Worm (Caenorhabditis elegans) whole organism, late embryonic: ENCODE measurements around the gene F21A3.4.

Experiments used
- F13H6.1 ChIP-seq: sonication (generic microtip); optimal IDR thresholded peaks from 2 replicates; lab custom pipeline; 2016; ENCODE audit warnings: missing genetic modification characterization, missing compliant biosample characterization
- K09A11.1 ChIP-seq: sonication (generic microtip); optimal IDR thresholded peaks from 2 replicates; lab custom pipeline; 2017; ENCODE audit warnings: antibody characterized with exemption, mild to moderate bottlenecking, missing genetic modification characterization, missing compliant biosample characterization; ENCODE audit not compliant: insufficient read depth
- T23F11.4 ChIP-seq: fragments of 200-800 bp; sonication (Bioruptor generic); optimal IDR thresholded peaks from 2 replicates; lab custom pipeline; 2018; ENCODE audit warnings: mild to moderate bottlenecking, missing genetic modification characterization, missing compliant biosample characterization
- ahr-1 ChIP-seq: sonication (generic microtip); optimal IDR thresholded peaks from 2 replicates; lab custom pipeline; 2016; ENCODE audit warnings: missing genetic modification characterization, missing compliant biosample characterization
- ama-1 ChIP-seq: fragments of 150-350 bp; optimal IDR thresholded peaks from 2 replicates; lab custom pipeline; 2014
- ceh-14 ChIP-seq: sonication (generic microtip); optimal IDR thresholded peaks from 2 replicates; lab custom pipeline; 2016; ENCODE audit warnings: missing genotype, missing genetic modification characterization, missing compliant biosample characterization
- ceh-19 ChIP-seq: fragments of 200-800 bp; sonication (Bioruptor generic); optimal IDR thresholded peaks from 2 replicates; lab custom pipeline; 2018; ENCODE audit warnings: mild to moderate bottlenecking, missing genetic modification characterization, missing compliant biosample characterization
- ceh-2 ChIP-seq: sonication (generic microtip); optimal IDR thresholded peaks from 2 replicates; lab custom pipeline; 2016; ENCODE audit warnings: missing genotype, missing genetic modification characterization, missing compliant biosample characterization
- ceh-24 ChIP-seq: sonication (generic microtip); optimal IDR thresholded peaks from 2 replicates; lab custom pipeline; 2016; ENCODE audit warnings: mild to moderate bottlenecking, missing genetic modification characterization, missing compliant biosample characterization
- ceh-31 ChIP-seq: sonication (generic microtip); optimal IDR thresholded peaks from 2 replicates; lab custom pipeline; 2016; ENCODE audit warnings: missing genetic modification characterization, missing compliant biosample characterization
- ceh-45 ChIP-seq: fragments of 200-800 bp; sonication (Bioruptor generic); IDR thresholded peaks from 2 replicates; pipeline ENCODE4 v1.3.6; 2022; ENCODE audit warnings: missing genetic modification reagents, missing genetic modification characterization, missing compliant biosample characterization
- ceh-48 ChIP-seq: sonication (generic microtip); optimal IDR thresholded peaks from 2 replicates; lab custom pipeline; 2016; ENCODE audit warnings: missing genetic modification characterization, inconsistent platforms, missing compliant biosample characterization
- ceh-6 ChIP-seq: fragments of 200-800 bp; sonication (Bioruptor generic); optimal IDR thresholded peaks from 2 replicates; lab custom pipeline; 2018; ENCODE audit warnings: mild to moderate bottlenecking, missing genetic modification characterization, missing compliant biosample characterization
- ceh-9 ChIP-seq: sonication (generic microtip); optimal IDR thresholded peaks from 2 replicates; lab custom pipeline; 2016; ENCODE audit warnings: mild to moderate bottlenecking, missing genetic modification characterization, inconsistent platforms, missing compliant biosample characterization
- che-1 ChIP-seq: sonication (generic microtip); optimal IDR thresholded peaks from 2 replicates; lab custom pipeline; 2016; ENCODE audit warnings: mild to moderate bottlenecking, missing genetic modification characterization, missing compliant biosample characterization
- elt-2 ChIP-seq: sonication (generic microtip); optimal IDR thresholded peaks from 2 replicates; lab custom pipeline; 2016; ENCODE audit warnings: missing genetic modification reagents, missing genetic modification characterization, missing compliant biosample characterization
- ets-4 ChIP-seq: sonication (generic microtip); optimal IDR thresholded peaks from 2 replicates; lab custom pipeline; 2016; ENCODE audit warnings: missing genetic modification characterization, missing compliant biosample characterization
- eyg-1 ChIP-seq: sonication (generic microtip); optimal IDR thresholded peaks from 2 replicates; lab custom pipeline; 2016; ENCODE audit warnings: missing genotype, missing genetic modification characterization, missing compliant biosample characterization
- fax-1 ChIP-seq: sonication (generic microtip); optimal IDR thresholded peaks from 2 replicates; lab custom pipeline; 2016; ENCODE audit warnings: missing genotype, missing genetic modification characterization, missing compliant biosample characterization
- gmeb-2 ChIP-seq: sonication (generic microtip); optimal IDR thresholded peaks from 2 replicates; lab custom pipeline; 2016; ENCODE audit warnings: missing genetic modification characterization, inconsistent platforms, missing compliant biosample characterization
- hlh-30 ChIP-seq: sonication (generic microtip); optimal IDR thresholded peaks from 2 replicates; lab custom pipeline; 2017; ENCODE audit warnings: antibody characterized with exemption, missing genetic modification characterization, missing compliant biosample characterization; ENCODE audit not compliant: insufficient read depth
- hlh-6 ChIP-seq: sonication (generic microtip); optimal IDR thresholded peaks from 2 replicates; lab custom pipeline; 2016; ENCODE audit warnings: missing genotype, missing genetic modification characterization, missing compliant biosample characterization
- lin-11 ChIP-seq: fragments of 200-800 bp; sonication (Bioruptor generic); optimal IDR thresholded peaks from 2 replicates; lab custom pipeline; 2018; ENCODE audit warnings: mild to moderate bottlenecking, missing genetic modification characterization, missing compliant biosample characterization
- madf-2 ChIP-seq: sonication (generic microtip); optimal IDR thresholded peaks from 2 replicates; lab custom pipeline; 2017; ENCODE audit warnings: missing genetic modification characterization, missing compliant biosample characterization
- mec-3 ChIP-seq: sonication (generic microtip); optimal IDR thresholded peaks from 2 replicates; lab custom pipeline; 2016; ENCODE audit warnings: borderline replicate concordance, missing genetic modification characterization, missing compliant biosample characterization
- nfya-1 ChIP-seq: sonication (generic microtip); optimal IDR thresholded peaks from 2 replicates; lab custom pipeline; 2017; ENCODE audit warnings: missing genetic modification characterization, mild to moderate bottlenecking, missing compliant biosample characterization, antibody characterized with exemption, moderate library complexity
- nhr-11 ChIP-seq: fragments of 150-350 bp; optimal IDR thresholded peaks from 2 replicates; lab custom pipeline; 2014; ENCODE audit warnings: missing biosample characterization, missing genetic modification characterization
- nhr-232 ChIP-seq: sonication (generic microtip); optimal IDR thresholded peaks from 2 replicates; lab custom pipeline; 2016; ENCODE audit warnings: missing genetic modification characterization, missing compliant biosample characterization
- odd-2 ChIP-seq: sonication (generic microtip); optimal IDR thresholded peaks from 2 replicates; lab custom pipeline; 2017; ENCODE audit warnings: antibody characterized with exemption, mild to moderate bottlenecking, missing genetic modification characterization, missing compliant biosample characterization
- pag-3 ChIP-seq: sonication (generic microtip); optimal IDR thresholded peaks from 2 replicates; lab custom pipeline; 2016; ENCODE audit warnings: missing compliant biosample characterization, missing genetic modification characterization, borderline replicate concordance
- pat-9 ChIP-seq: fragments of 200-800 bp; sonication (Bioruptor generic); optimal IDR thresholded peaks from 2 replicates; lab custom pipeline; 2018; ENCODE audit warnings: mild to moderate bottlenecking, missing genetic modification characterization, moderate library complexity, missing compliant biosample characterization
- pax-1 ChIP-seq: fragments of 150-350 bp; optimal IDR thresholded peaks from 2 replicates; lab custom pipeline; 2014; ENCODE audit warnings: missing biosample characterization, missing genetic modification characterization
- pha-2 ChIP-seq: sonication (generic microtip); optimal IDR thresholded peaks from 2 replicates; lab custom pipeline; 2017; ENCODE audit warnings: mild to moderate bottlenecking, missing genetic modification characterization, missing compliant biosample characterization
- pha-4 ChIP-seq: fragments of 150-350 bp; optimal IDR thresholded peaks from 2 replicates; lab custom pipeline; 2018; ENCODE audit warnings: missing biosample characterization, missing genetic modification reagents, missing genetic modification characterization
- pros-1 ChIP-seq: fragments of 150-350 bp; optimal IDR thresholded peaks from 2 replicates; lab custom pipeline; 2014; ENCODE audit warnings: missing biosample characterization, missing genetic modification reagents, missing genetic modification characterization
- ref-2 ChIP-seq: sonication (generic microtip); optimal IDR thresholded peaks from 2 replicates; lab custom pipeline; 2016; ENCODE audit warnings: missing genetic modification characterization, missing compliant biosample characterization
- rnt-1 ChIP-seq: sonication (generic microtip); optimal IDR thresholded peaks from 2 replicates; lab custom pipeline; 2016; ENCODE audit warnings: missing genetic modification characterization, missing compliant biosample characterization
- sox-2 ChIP-seq: fragments of 200-800 bp; sonication (Bioruptor generic); IDR thresholded peaks from 2 replicates; pipeline ENCODE4 v1.3.6; 2022; ENCODE audit warnings: missing genetic modification reagents, missing genetic modification characterization, missing compliant biosample characterization
- sox-4 ChIP-seq: sonication (generic microtip); optimal IDR thresholded peaks from 2 replicates; lab custom pipeline; 2017; ENCODE audit warnings: mild to moderate bottlenecking, missing genetic modification characterization, inconsistent platforms, missing compliant biosample characterization
- syd-9 ChIP-seq: sonication (generic microtip); optimal IDR thresholded peaks from 2 replicates; lab custom pipeline; 2016; ENCODE audit warnings: mild to moderate bottlenecking, missing genetic modification characterization, moderate library complexity, missing compliant biosample characterization
- tbx-2 ChIP-seq: sonication (generic microtip); optimal IDR thresholded peaks from 2 replicates; lab custom pipeline; 2016; ENCODE audit warnings: missing genetic modification characterization, missing compliant biosample characterization
- unc-42 ChIP-seq: sonication (generic microtip); optimal IDR thresholded peaks from 2 replicates; lab custom pipeline; 2016; ENCODE audit warnings: missing genotype, missing genetic modification characterization, missing compliant biosample characterization
- unc-55 ChIP-seq: sonication (generic microtip); optimal IDR thresholded peaks from 2 replicates; lab custom pipeline; 2017; ENCODE audit warnings: missing biosample characterization, missing genetic modification reagents, missing genetic modification characterization
- unc-86 ChIP-seq: sonication (generic microtip); optimal IDR thresholded peaks from 2 replicates; lab custom pipeline; 2016; ENCODE audit warnings: missing genetic modification characterization, missing compliant biosample characterization
- zip-5 ChIP-seq: sonication (generic microtip); optimal IDR thresholded peaks from 2 replicates; lab custom pipeline; 2016; ENCODE audit warnings: missing genetic modification characterization, missing compliant biosample characterization
- ztf-16 ChIP-seq: sonication (generic microtip); optimal IDR thresholded peaks from 2 replicates; lab custom pipeline; 2017; ENCODE audit warnings: missing genetic modification characterization, missing compliant biosample characterization

Gene F21A3.4

DNA sequence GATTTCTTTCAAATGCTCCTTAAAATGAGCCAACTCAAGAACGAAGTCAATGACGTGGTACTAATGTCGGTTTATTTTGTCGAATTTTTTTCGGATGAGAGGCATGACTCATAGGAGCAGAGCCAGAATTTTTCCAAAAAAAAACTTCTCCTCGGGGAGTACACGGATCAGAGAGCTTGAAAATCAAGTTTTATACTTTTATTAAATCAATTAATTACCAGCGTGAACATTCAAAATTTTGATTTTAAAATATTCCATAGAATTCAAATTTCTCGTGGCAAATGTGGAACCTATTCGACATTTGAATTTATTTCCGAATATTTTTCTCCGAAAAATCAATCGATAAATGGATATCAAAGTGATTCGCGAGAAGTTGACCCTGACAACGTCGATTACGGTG, at the start of gene F21A3.4:
Gene F21A3.4, plus strand, starts transcription at position 301 of the 400 bp plus-strand sequence.
- TF ChIP-seq ceh-14 (tag; lab: Kevin White, UChicago) (no peak), ztf-16 (tag; lab: Kevin White, UChicago) (no peak), pros-1 (tag; lab: Kevin White, UChicago) (no peak), ceh-48 (tag; lab: Kevin White, UChicago) (no peak), odd-2 (no peak), ama-1 (lab: Kevin White, UChicago) (no peak), pha-2 (no peak), hlh-6 (tag; lab: Kevin White, UChicago) (no peak), elt-2 (no peak)

DNA sequence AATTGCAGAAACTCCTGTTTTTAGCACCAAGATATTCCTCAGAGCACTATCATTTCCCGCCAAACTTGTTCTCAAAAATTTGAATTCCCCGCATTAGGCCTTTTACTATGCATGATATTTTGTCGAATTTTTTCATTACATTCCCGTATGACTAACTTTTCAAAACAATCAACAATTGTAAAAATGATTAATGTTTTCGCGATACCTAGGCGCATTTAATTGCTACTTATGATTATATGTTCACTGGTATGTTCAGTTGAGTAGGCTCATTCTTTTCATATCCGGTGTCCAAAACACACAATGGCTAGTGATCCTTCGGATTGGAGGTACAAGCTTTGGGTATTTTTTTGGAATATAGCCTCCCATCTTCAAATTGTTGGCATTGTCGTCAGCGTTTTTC, 48.7 kb upstream of the F21A3.4 start, which contains the start of gene srw-21:
Gene srw-21, plus strand, starts transcription at position 301 of the 400 bp plus-strand sequence.
- TF ChIP-seq ceh-19 (GFP tag; lab: Kevin White, UChicago), result no peak
- TF ChIP-seq madf-2 (tag; lab: Kevin White, UChicago), result no peak
- TF ChIP-seq nhr-11, result no peak
- TF ChIP-seq tbx-2 (tag; lab: Kevin White, UChicago), result no peak
- TF ChIP-seq ceh-2 (tag; lab: Kevin White, UChicago), result no peak
- TF ChIP-seq nfya-1 (tag; lab: Kevin White, UChicago), result no peak
- TF ChIP-seq pag-3 (tag; lab: Kevin White, UChicago), result no peak
- TF ChIP-seq ceh-48 (tag; lab: Kevin White, UChicago), result no peak
- no peak for TF ChIP-seq ceh-45
- no peak for TF ChIP-seq pha-2
- no peak for TF ChIP-seq unc-86
- no peak for TF ChIP-seq eyg-1 (tag; lab: Kevin White, UChicago)
- TF ChIP-seq zip-5, result no peak
- no peak for TF ChIP-seq unc-55
- TF ChIP-seq fax-1 (tag; lab: Kevin White, UChicago), result no peak
- TF ChIP-seq sox-2, result no peak
- TF ChIP-seq ceh-9 (tag; lab: Kevin White, UChicago), result no peak
- no peak for TF ChIP-seq pat-9 (tag; lab: Kevin White, UChicago)

DNA sequence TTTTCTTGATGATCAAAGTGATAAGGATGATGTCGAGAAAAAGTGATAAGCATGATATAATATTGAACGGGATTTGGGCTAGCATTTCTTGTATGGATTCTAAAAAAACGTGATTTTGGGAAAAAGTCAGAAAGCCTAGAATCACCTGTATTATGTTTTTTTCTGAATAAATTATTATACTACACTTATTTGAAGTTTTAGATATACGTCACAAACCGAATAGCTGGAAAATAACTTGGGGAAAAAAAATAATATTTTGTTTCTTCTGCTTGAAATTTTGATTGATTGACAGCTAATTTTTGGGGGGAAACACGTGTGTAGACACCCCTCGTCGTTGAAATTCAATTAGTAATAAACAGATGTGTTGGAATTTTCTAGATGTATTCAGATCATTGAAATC, 43.9 kb upstream of the F21A3.4 start, which contains the start of gene str-264:
Gene str-264, minus strand, starts transcription at position 101 of the 400 bp plus-strand sequence.
- no peak for TF ChIP-seq ets-4 (tag; lab: Kevin White, UChicago)
- no peak for TF ChIP-seq pha-2
- TF ChIP-seq sox-4 (tag; lab: Kevin White, UChicago), result no peak
- TF ChIP-seq ceh-31 (tag; lab: Kevin White, UChicago), result no peak
- no peak for TF ChIP-seq ref-2 (tag; lab: Kevin White, UChicago)
- TF ChIP-seq mec-3, result no peak
- no peak for TF ChIP-seq T23F11.4 (GFP tag; lab: Kevin White, UChicago)

DNA sequence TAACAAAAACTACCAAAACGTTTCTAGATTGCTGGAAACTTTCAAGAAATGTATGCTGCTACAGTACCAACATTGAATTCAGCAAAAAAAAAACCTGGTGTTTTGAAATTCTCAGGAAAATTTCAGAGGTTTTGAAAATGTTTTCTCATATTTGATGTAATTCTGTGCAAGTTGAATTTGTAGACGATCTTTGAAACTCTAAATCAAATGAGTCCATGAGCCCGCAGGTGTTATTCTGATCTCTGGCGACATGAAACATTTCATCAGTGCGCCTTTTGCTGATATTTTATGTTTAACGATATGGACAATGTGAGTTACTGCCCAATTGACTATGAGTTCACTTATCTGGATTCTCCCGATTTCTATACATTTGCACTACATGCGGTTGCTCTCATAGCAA, 42.7 kb upstream of the F21A3.4 start, which contains the start of gene srh-218:
Gene srh-218, plus strand, starts transcription at position 301 of the 400 bp plus-strand sequence.
- TF ChIP-seq ceh-6 (no peak), ahr-1 (tag; lab: Kevin White, UChicago) (no peak), zip-5 (no peak), unc-42 (tag; lab: Kevin White, UChicago) (no peak), sox-4 (tag; lab: Kevin White, UChicago) (no peak), hlh-30 (no peak), pax-1 (tag; lab: Kevin White, UChicago) (no peak), gmeb-2 (tag; lab: Kevin White, UChicago) (no peak)

DNA sequence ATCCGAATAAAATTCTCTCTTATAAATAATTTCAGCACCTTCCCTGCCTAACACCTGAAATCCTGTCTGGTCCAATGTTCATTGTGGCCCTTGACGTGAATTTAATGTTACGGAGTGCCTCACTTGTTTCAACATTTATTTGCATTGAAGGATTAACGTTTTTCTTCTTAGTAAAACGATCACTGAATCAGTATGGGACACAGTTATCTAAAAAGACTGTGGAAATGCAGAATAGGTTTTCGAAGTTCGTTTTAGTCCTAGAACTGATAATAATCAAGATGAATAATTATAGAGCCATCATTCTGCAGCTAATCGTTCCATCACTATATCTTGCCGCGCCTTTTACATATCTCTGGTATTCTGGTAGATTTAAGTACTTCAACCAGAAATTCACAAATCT, 41.3 kb upstream of the F21A3.4 start, which contains the start of gene srh-219:
Gene srh-219, plus strand, starts transcription at position 301 of the 400 bp plus-strand sequence.
- TF ChIP-seq sox-2 (no peak), nfya-1 (tag; lab: Kevin White, UChicago) (no peak), che-1 (no peak), ceh-45 (no peak), K09A11.1 (no peak), lin-11 (tag; lab: Kevin White, UChicago) (no peak), F13H6.1 (tag; lab: Kevin White, UChicago) (no peak), T23F11.4 (GFP tag; lab: Kevin White, UChicago) (no peak), nhr-232 (tag; lab: Kevin White, UChicago) (no peak), syd-9 (no peak), pat-9 (tag; lab: Kevin White, UChicago) (no peak), rnt-1 (no peak), madf-2 (tag; lab: Kevin White, UChicago) (no peak), pha-4 (tag; lab: Kevin White, UChicago) (no peak), ceh-24 (tag; lab: Kevin White, UChicago) (no peak), tbx-2 (tag; lab: Kevin White, UChicago) (no peak), ceh-14 (tag; lab: Kevin White, UChicago) (no peak)
